Worm (Caenorhabditis elegans) whole organism, midembryonic: ENCODE measurements around the gene srg-23.

ENCODE experiments used
- T22C8.4 ChIP-seq: fragments of 200-800 bp; sonication (Bioruptor generic); IDR thresholded peaks from 2 replicates; pipeline ENCODE4 v1.3.6; 2022; ENCODE audit warnings: missing genetic modification characterization, missing compliant biosample characterization
- cog-1 ChIP-seq: sonication (generic microtip); optimal IDR thresholded peaks from 2 replicates; lab custom pipeline; 2016; ENCODE audit warnings: missing genetic modification characterization, missing compliant biosample characterization
- flt-1 ChIP-seq: fragments of 200-800 bp; sonication (Bioruptor generic); IDR thresholded peaks from 2 replicates; pipeline ENCODE4 v1.3.6; 2022; ENCODE audit warnings: missing genetic modification characterization, missing compliant biosample characterization
- ref-1 ChIP-seq: fragments of 200-800 bp; sonication (Bioruptor generic); conservative IDR thresholded peaks from 2 replicates; pipeline ENCODE4 v1.3.6; 2022; ENCODE audit warnings: missing genetic modification reagents, missing genetic modification characterization, missing compliant biosample characterization
- tab-1 ChIP-seq: fragments of 200-800 bp; sonication (Bioruptor generic); IDR thresholded peaks from 2 replicates; pipeline ENCODE4 v1.3.6; 2022; ENCODE audit warnings: missing genetic modification characterization, missing compliant biosample characterization
- ztf-23 ChIP-seq: fragments of 200-800 bp; sonication (Bioruptor generic); IDR thresholded peaks from 2 replicates; pipeline ENCODE4 v1.3.6; 2022; ENCODE audit warnings: missing genetic modification reagents, missing genetic modification characterization, missing compliant biosample characterization
- ztf-29 ChIP-seq: fragments of 200-800 bp; sonication (Bioruptor generic); IDR thresholded peaks from 2 replicates; pipeline ENCODE4 v1.3.6; 2022; ENCODE audit warnings: missing genetic modification reagents, missing genetic modification characterization, missing compliant biosample characterization

DNA sequence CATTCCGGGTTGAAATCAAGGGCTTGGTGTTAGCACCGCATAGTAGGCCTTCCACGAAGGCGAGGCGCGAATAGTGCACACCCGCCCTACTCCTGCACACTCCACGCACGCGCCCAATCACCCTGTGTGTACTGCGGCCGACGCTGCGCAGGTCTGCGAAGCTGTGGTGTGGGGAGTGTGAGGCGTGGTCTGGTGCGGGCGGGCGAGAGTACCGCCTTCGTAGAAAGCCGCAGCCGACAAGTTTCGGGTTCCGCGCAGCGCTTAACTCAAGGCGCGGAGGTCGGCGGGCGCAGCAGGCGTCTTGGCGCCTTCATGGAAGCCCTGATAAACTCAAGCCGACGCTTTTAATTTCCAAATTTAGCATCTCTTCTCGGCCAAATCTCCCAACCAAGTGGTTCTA is 12.1 kb upstream of the srg-23 start:
- TF ChIP-seq flt-1 (GFP tag; lab: Robert Waterston, UW), result no peak
- no peak for TF ChIP-seq ztf-29 (GFP tag; lab: Robert Waterston, UW)
- no peak for TF ChIP-seq ref-1
- no peak for TF ChIP-seq ztf-23
- 0 out of 2 replicates have a peak, but pooled peaks have one; percentile 47 for TF ChIP-seq tab-1 (GFP tag; lab: Robert Waterston, UW)
- no peak for TF ChIP-seq T22C8.4
- no peak for TF ChIP-seq cog-1 (tag; lab: Kevin White, UChicago)
